Fruit fly (Drosophila melanogaster) whole organism, embryonic: Measurements from ENCODE around the gene CG13898.

Source experiments
- ATbp ChIP-seq: fragments of 200-800 bp; sonication (Bioruptor generic); optimal IDR thresholded peaks from 2 replicates; lab custom pipeline; 2017; ENCODE audit warnings: missing biosample characterization, mild to moderate bottlenecking, missing genetic modification characterization, missing genetic modification reagents
- CG10462 ChIP-seq: fragments of 200-800 bp; sonication (Bioruptor generic); optimal IDR thresholded peaks from 2 replicates; lab custom pipeline; 2016; ENCODE audit warnings: missing biosample characterization, missing genetic modification characterization
- CG11247 ChIP-seq: fragments of 200-800 bp; sonication (Bioruptor generic); IDR thresholded peaks from 2 replicates; pipeline ENCODE4 v1.3.6; 2022; ENCODE audit warnings: missing biosample characterization, missing genetic modification characterization
- CG11504 ChIP-seq: fragments of 200-800 bp; sonication (Bioruptor generic); optimal IDR thresholded peaks from 3 replicates; lab custom pipeline; 2019; ENCODE audit warnings: missing biosample characterization, mild to moderate bottlenecking, missing genetic modification characterization, moderate library complexity
- CG12071 ChIP-seq: fragments of 200-800 bp; sonication (Bioruptor generic); optimal IDR thresholded peaks from 3 replicates; lab custom pipeline; 2018; ENCODE audit warnings: missing biosample characterization, mild to moderate bottlenecking, missing genetic modification characterization
- CG12942 ChIP-seq: fragments of 200-800 bp; sonication (Bioruptor generic); optimal IDR thresholded peaks from 3 replicates; lab custom pipeline; 2016; ENCODE audit warnings: missing biosample characterization, missing genetic modification characterization
- CG13894 ChIP-seq: fragments of 200-800 bp; sonication (Bioruptor generic); optimal IDR thresholded peaks from 3 replicates; lab custom pipeline; 2018; ENCODE audit warnings: missing biosample characterization, mild to moderate bottlenecking, missing genetic modification characterization, moderate library complexity
- CG15073 ChIP-seq: fragments of 200-800 bp; sonication (Bioruptor generic); optimal IDR thresholded peaks from 2 replicates; lab custom pipeline; 2016; ENCODE audit warnings: missing biosample characterization, missing genetic modification characterization
- CG17912 ChIP-seq: fragments of 200-800 bp; sonication (Bioruptor generic); optimal IDR thresholded peaks from 2 replicates; lab custom pipeline; 2018; ENCODE audit warnings: missing biosample characterization, mild to moderate bottlenecking, missing genetic modification characterization
- CG18476 ChIP-seq: fragments of 200-800 bp; sonication (Bioruptor generic); optimal IDR thresholded peaks from 2 replicates; lab custom pipeline; 2016; ENCODE audit warnings: missing biosample characterization, mild to moderate bottlenecking, missing genetic modification characterization
- CG3065 ChIP-seq: fragments of 200-800 bp; sonication (Bioruptor generic); optimal IDR thresholded peaks from 2 replicates; lab custom pipeline; 2016; ENCODE audit warnings: missing biosample characterization, missing genetic modification characterization
- CG3407 ChIP-seq: fragments of 200-800 bp; sonication (Bioruptor generic); optimal IDR thresholded peaks from 2 replicates; lab custom pipeline; 2018; ENCODE audit warnings: missing biosample characterization, mild to moderate bottlenecking, missing genetic modification characterization
- CG6272 ChIP-seq: fragments of 200-800 bp; sonication (Bioruptor generic); IDR thresholded peaks from 2 replicates; pipeline ENCODE4 v1.3.6; 2022; ENCODE audit warnings: missing biosample characterization, missing genetic modification characterization
- CG7987 ChIP-seq: fragments of 200-800 bp; sonication (Bioruptor generic); optimal IDR thresholded peaks from 2 replicates; lab custom pipeline; 2018; ENCODE audit warnings: missing biosample characterization, mild to moderate bottlenecking, missing genetic modification characterization, moderate library complexity
- CG8281 ChIP-seq: fragments of 200-800 bp; sonication (Bioruptor generic); optimal IDR thresholded peaks from 2 replicates; lab custom pipeline; 2018; ENCODE audit warnings: missing biosample characterization, mild to moderate bottlenecking, missing genetic modification characterization, moderate library complexity
- CrebB ChIP-seq: fragments of 200-800 bp; sonication (Bioruptor generic); optimal IDR thresholded peaks from 3 replicates; lab custom pipeline; 2018; ENCODE audit warnings: missing biosample characterization, mild to moderate bottlenecking, missing genetic modification characterization
- Dek ChIP-seq: fragments of 200-800 bp; sonication (Bioruptor generic); optimal IDR thresholded peaks from 3 replicates; lab custom pipeline; 2019; ENCODE audit warnings: missing biosample characterization, mild to moderate bottlenecking, missing genetic modification characterization, moderate library complexity
- H15 ChIP-seq: fragments of 200-800 bp; sonication (Bioruptor generic); IDR thresholded peaks from 3 replicates; pipeline ENCODE4 v1.3.6; 2022; ENCODE audit warnings: missing biosample characterization, missing genetic modification characterization
- H2.0 ChIP-seq: fragments of 200-800 bp; sonication (Bioruptor generic); IDR thresholded peaks from 2 replicates; pipeline ENCODE4 v1.3.6; 2022; ENCODE audit warnings: missing biosample characterization, missing genetic modification characterization
- HmgZ ChIP-seq: fragments of 200-800 bp; sonication (Bioruptor generic); optimal IDR thresholded peaks from 2 replicates; lab custom pipeline; 2018; ENCODE audit warnings: missing biosample characterization, mild to moderate bottlenecking, missing genetic modification characterization
- Hr39 ChIP-seq: fragments of >200 bp; optimal IDR thresholded peaks from 2 replicates; lab custom pipeline; 2017
- Lim3 ChIP-seq: fragments of 200-800 bp; sonication (Bioruptor generic); IDR thresholded peaks from 2 replicates; pipeline ENCODE4 v1.3.6; 2022; ENCODE audit warnings: missing biosample characterization, missing genetic modification characterization
- MESR4 ChIP-seq: fragments of 200-800 bp; sonication (Bioruptor generic); optimal IDR thresholded peaks from 2 replicates; lab custom pipeline; 2018; ENCODE audit warnings: missing biosample characterization, mild to moderate bottlenecking, missing genetic modification characterization, moderate library complexity
- NFAT ChIP-seq: fragments of 200-800 bp; sonication (Bioruptor generic); IDR thresholded peaks from 2 replicates; pipeline ENCODE4 v1.3.6; 2022; ENCODE audit warnings: missing biosample characterization, missing genetic modification characterization
- Ravus ChIP-seq: fragments of 200-800 bp; sonication (Bioruptor generic); IDR thresholded peaks from 2 replicates; pipeline ENCODE4 v1.3.6; 2022; ENCODE audit warnings: missing biosample characterization, missing genetic modification characterization
- Xbp1 ChIP-seq: fragments of 200-800 bp; sonication (Bioruptor generic); optimal IDR thresholded peaks from 3 replicates; lab custom pipeline; 2016; ENCODE audit warnings: missing biosample characterization, mild to moderate bottlenecking, missing genetic modification characterization
- ab ChIP-seq: fragments of 200-800 bp; sonication (Bioruptor generic); optimal IDR thresholded peaks from 2 replicates; lab custom pipeline; 2016; ENCODE audit warnings: missing biosample characterization, missing genetic modification characterization
- bsh ChIP-seq, 2 experiments: fragments of 200-800 bp; sonication (Bioruptor generic); optimal IDR thresholded peaks; 2 replicates each; lab custom pipeline; 2017 to 2018; ENCODE audit warnings: mild to moderate bottlenecking in 2 of 2, missing biosample characterization in 2 of 2, missing genetic modification characterization in 2 of 2, moderate library complexity in 1 of 2
- dati ChIP-seq: fragments of 200-800 bp; sonication (Bioruptor generic); IDR thresholded peaks from 2 replicates; pipeline ENCODE4 v1.3.6; 2022; ENCODE audit warnings: missing biosample characterization, missing genetic modification characterization
- dpn ChIP-seq, 2 experiments: fragments of 200-800 bp; sonication (Bioruptor generic); optimal IDR thresholded peaks; 3 replicates each; lab custom pipeline; 2016; ENCODE audit warnings: missing biosample characterization in 2 of 2, missing genetic modification characterization in 2 of 2
- esg ChIP-seq: fragments of 200-800 bp; sonication (Bioruptor generic); conservative IDR thresholded peaks from 2 replicates; pipeline ENCODE4 v1.3.6; 2022; ENCODE audit warnings: missing biosample characterization, missing genetic modification characterization
- fu2 ChIP-seq: fragments of 200-800 bp; sonication (Bioruptor generic); optimal IDR thresholded peaks from 2 replicates; lab custom pipeline; 2016; ENCODE audit warnings: missing biosample characterization, missing genetic modification characterization
- gce ChIP-seq: fragments of 200-800 bp; sonication (Bioruptor generic); IDR thresholded peaks from 3 replicates; pipeline ENCODE4 v1.3.6; 2022; ENCODE audit warnings: missing biosample characterization, missing genetic modification characterization
- gsb ChIP-seq: fragments of 200-800 bp; sonication (Bioruptor generic); IDR thresholded peaks from 2 replicates; pipeline ENCODE4 v1.3.6; 2022; ENCODE audit warnings: missing biosample characterization, missing genetic modification characterization
- ind ChIP-seq: fragments of 200-800 bp; sonication (Bioruptor generic); optimal IDR thresholded peaks from 3 replicates; lab custom pipeline; 2016; ENCODE audit warnings: missing biosample characterization, missing genetic modification characterization
- jumu ChIP-seq: fragments of 200-800 bp; sonication (Bioruptor generic); optimal IDR thresholded peaks from 3 replicates; lab custom pipeline; 2016; ENCODE audit warnings: missing biosample characterization, missing genetic modification characterization
- kay ChIP-seq: fragments of 200-800 bp; sonication (Bioruptor generic); optimal IDR thresholded peaks from 2 replicates; lab custom pipeline; 2016; ENCODE audit warnings: missing biosample characterization, missing genetic modification characterization
- kni ChIP-seq: fragments of 200-800 bp; sonication (Bioruptor generic); optimal IDR thresholded peaks from 3 replicates; lab custom pipeline; 2017; ENCODE audit warnings: mild to moderate bottlenecking, missing biosample characterization, missing genetic modification reagents, missing genetic modification characterization
- knrl ChIP-seq: fragments of 200-800 bp; sonication (Bioruptor generic); IDR thresholded peaks from 3 replicates; pipeline ENCODE4 v1.3.6; 2022; ENCODE audit warnings: missing biosample characterization, missing genetic modification characterization; ENCODE audit not compliant: partially characterized antibody
- nerfin-2 ChIP-seq: fragments of 200-800 bp; sonication (Bioruptor generic); IDR thresholded peaks from 2 replicates; pipeline ENCODE4 v1.3.6; 2022; ENCODE audit warnings: missing biosample characterization, missing genetic modification characterization; ENCODE audit not compliant: partially characterized antibody
- nom ChIP-seq: fragments of 200-800 bp; sonication (Bioruptor generic); optimal IDR thresholded peaks from 2 replicates; lab custom pipeline; 2017; ENCODE audit warnings: missing biosample characterization, missing genetic modification characterization, mild to moderate bottlenecking, moderate library complexity, missing genetic modification reagents
- phol ChIP-seq: fragments of 200-800 bp; sonication (Bioruptor generic); optimal IDR thresholded peaks from 3 replicates; lab custom pipeline; 2018; ENCODE audit warnings: missing biosample characterization, mild to moderate bottlenecking, missing genetic modification characterization, moderate library complexity
- salm ChIP-seq: fragments of 200-800 bp; sonication (Bioruptor generic); optimal IDR thresholded peaks from 2 replicates; lab custom pipeline; 2018; ENCODE audit warnings: missing biosample characterization, mild to moderate bottlenecking, missing genetic modification characterization
- sens-2 ChIP-seq: fragments of 200-800 bp; sonication (Bioruptor generic); IDR thresholded peaks from 2 replicates; pipeline ENCODE4 v1.3.6; 2022; ENCODE audit warnings: missing biosample characterization, missing genetic modification characterization
- slbo ChIP-seq: fragments of 200-800 bp; sonication (Bioruptor generic); IDR thresholded peaks from 2 replicates; pipeline ENCODE4 v1.3.6; 2022; ENCODE audit warnings: missing biosample characterization, missing genetic modification characterization
- sna ChIP-seq: fragments of 200-800 bp; sonication (Bioruptor generic); IDR thresholded peaks from 2 replicates; pipeline ENCODE4 v1.3.6; 2022; ENCODE audit warnings: missing biosample characterization, missing genetic modification characterization; ENCODE audit not compliant: partially characterized antibody
- ssp ChIP-seq: fragments of 200-800 bp; sonication (Bioruptor generic); IDR thresholded peaks from 2 replicates; pipeline ENCODE4 v1.3.6; 2022; ENCODE audit warnings: missing biosample characterization, missing genetic modification characterization
- stc ChIP-seq: fragments of 200-800 bp; sonication (Bioruptor generic); IDR thresholded peaks from 2 replicates; pipeline ENCODE4 v1.3.6; 2022; ENCODE audit warnings: missing biosample characterization, missing genetic modification characterization
- vfl ChIP-seq: fragments of 200-800 bp; sonication (Bioruptor generic); optimal IDR thresholded peaks from 2 replicates; lab custom pipeline; 2016; ENCODE audit warnings: missing biosample characterization, missing genetic modification characterization
- vnd ChIP-seq: fragments of 200-800 bp; sonication (Bioruptor generic); IDR thresholded peaks from 3 replicates; pipeline ENCODE4 v1.3.6; 2022; ENCODE audit warnings: missing biosample characterization, missing genetic modification characterization; ENCODE audit not compliant: partially characterized antibody

The CG13898 gene

DNA sequence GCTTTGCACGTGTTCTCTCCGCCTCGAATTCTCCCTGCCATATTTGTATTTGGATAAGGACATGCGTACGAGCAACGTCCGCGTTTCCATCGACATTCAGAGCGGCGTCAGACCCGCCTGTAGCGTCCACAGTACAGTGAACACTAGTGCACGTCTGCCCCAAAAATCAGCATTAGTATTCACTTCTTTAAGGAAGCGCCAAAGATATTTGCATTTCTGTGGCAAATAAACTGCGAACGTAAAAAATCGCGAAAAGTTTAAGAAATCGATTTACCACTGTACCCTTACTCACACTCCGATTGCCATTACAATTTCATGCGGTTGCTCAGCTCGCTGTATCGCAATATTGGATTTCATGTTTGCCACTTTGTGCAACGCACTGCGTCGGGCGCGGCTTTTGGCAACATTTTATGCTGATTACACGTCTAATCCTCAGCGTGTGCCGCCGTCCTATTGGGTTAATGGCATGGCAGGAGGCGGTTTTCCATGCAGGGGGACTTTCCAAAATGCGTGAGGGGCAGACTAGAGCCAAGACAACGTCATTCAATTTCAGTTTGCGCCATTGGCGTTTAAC is 1.1 kb downstream of the CG13898 start (continued):
- peak; percentile 63 for TF ChIP-seq CG18476 (GFP tag; lab: Kevin White, UChicago)
- peak; percentile 90 for TF ChIP-seq ind (GFP tag; lab: Kevin White, UChicago)
- peak; percentile 85 for TF ChIP-seq fu2 (GFP tag; lab: Kevin White, UChicago)
- peak; percentile 86 for TF ChIP-seq Dek
- TF ChIP-seq vnd = no peak
- no peak for TF ChIP-seq Hr39 (lab: Kevin White, UChicago)
- peak; percentile 63 for TF ChIP-seq CG10462 (GFP tag; lab: Kevin White, UChicago)
- peak; percentile 83 for TF ChIP-seq CrebB (tag; lab: Kevin White, UChicago)
- peak; percentile 92 for TF ChIP-seq Xbp1 (GFP tag; lab: Kevin White, UChicago)
- TF ChIP-seq gsb (GFP tag; lab: Robert Waterston, UW) = peak; percentile 68
- peak; percentile 89 for TF ChIP-seq CG12071 (GFP tag; lab: Kevin White, UChicago)
- peak; percentile 90 for TF ChIP-seq esg
- TF ChIP-seq CG8281 = peak; percentile 65
- peak; percentile 77 to 91 for TF ChIP-seq bsh (GFP tag; optimal IDR thresholded peaks at IDR 0.05; lab: Kevin White, UChicago)
- peak; percentile 27 for TF ChIP-seq MESR4
- peak; percentile 82 for TF ChIP-seq nom (GFP tag; lab: Kevin White, UChicago)
- peak; percentile 62 for TF ChIP-seq salm
- peak; percentile 90 for TF ChIP-seq H15 (GFP tag; lab: Robert Waterston, UW)
- peak; percentile 81 for TF ChIP-seq vfl (GFP tag; lab: Kevin White, UChicago)
- TF ChIP-seq sna (GFP tag; lab: Robert Waterston, UW) = no peak
- TF ChIP-seq NFAT = peak; percentile 88
- TF ChIP-seq dati (GFP tag; lab: Robert Waterston, UW) = peak; percentile 75
- peak; percentile 64 for TF ChIP-seq CG7987 (GFP tag; lab: Kevin White, UChicago)
- TF ChIP-seq CG17912 = peak; percentile 77
- TF ChIP-seq ssp (GFP tag; lab: Robert Waterston, UW) = peak; percentile 80
- TF ChIP-seq ATbp (GFP tag; lab: Kevin White, UChicago) = peak; percentile 91
- TF ChIP-seq Lim3 (GFP tag; lab: Robert Waterston, UW) = peak; percentile 58
- peak; percentile 85 for TF ChIP-seq CG3407 (GFP tag; lab: Kevin White, UChicago)
- TF ChIP-seq CG6272 (GFP tag; lab: Robert Waterston, UW) = peak; percentile 84
- peak; percentile 95 for TF ChIP-seq slbo (GFP tag; lab: Robert Waterston, UW)
- peak; percentile 78 for TF ChIP-seq kay (GFP tag; lab: Kevin White, UChicago)
- peak; percentile 83 for TF ChIP-seq CG13894 (tag; lab: Kevin White, UChicago)
- no peak for TF ChIP-seq knrl (GFP tag; lab: Robert Waterston, UW)
- TF ChIP-seq nerfin-2 (GFP tag; lab: Robert Waterston, UW) = no peak; the same call in 1 of the 2 replicates
- peak; percentile 93 for TF ChIP-seq H2.0 (GFP tag; lab: Robert Waterston, UW)
- TF ChIP-seq CG15073 (GFP tag; lab: Kevin White, UChicago) = peak; percentile 60
- TF ChIP-seq dpn (GFP tag; optimal IDR thresholded peaks at IDR 0.05; lab: Kevin White, UChicago) = peak; percentile 91 to 93
- peak; percentile 88 for TF ChIP-seq gce (GFP tag; lab: Robert Waterston, UW)
- peak; percentile 86 for TF ChIP-seq HmgZ (tag; lab: Kevin White, UChicago)
- TF ChIP-seq CG3065 (GFP tag; lab: Kevin White, UChicago) = peak; percentile 60
- peak; percentile 87 for TF ChIP-seq sens-2
- TF ChIP-seq phol (tag; lab: Kevin White, UChicago) = peak; percentile 79
- TF ChIP-seq CG11504 (tag; lab: Kevin White, UChicago) = peak; percentile 87
- peak; percentile 39 for TF ChIP-seq kni (GFP tag; lab: Kevin White, UChicago)
- peak; percentile 94 for TF ChIP-seq jumu (GFP tag; lab: Kevin White, UChicago)
- TF ChIP-seq stc (GFP tag; lab: Robert Waterston, UW) = peak; percentile 90
- TF ChIP-seq CG11247 (GFP tag; lab: Robert Waterston, UW) = peak; percentile 91
- peak; percentile 87 for TF ChIP-seq CG12942 (GFP tag; lab: Kevin White, UChicago)
- TF ChIP-seq ab (GFP tag; lab: Kevin White, UChicago) = peak; percentile 68
- peak; percentile 49 for TF ChIP-seq Ravus
